Worm (Caenorhabditis elegans): ENCODE results near the gene F29B9.8.
A peak's percentile ranks its signal among the peaks of the same experiment; 100 is the strongest.

F29B9.8 gene

DNA sequence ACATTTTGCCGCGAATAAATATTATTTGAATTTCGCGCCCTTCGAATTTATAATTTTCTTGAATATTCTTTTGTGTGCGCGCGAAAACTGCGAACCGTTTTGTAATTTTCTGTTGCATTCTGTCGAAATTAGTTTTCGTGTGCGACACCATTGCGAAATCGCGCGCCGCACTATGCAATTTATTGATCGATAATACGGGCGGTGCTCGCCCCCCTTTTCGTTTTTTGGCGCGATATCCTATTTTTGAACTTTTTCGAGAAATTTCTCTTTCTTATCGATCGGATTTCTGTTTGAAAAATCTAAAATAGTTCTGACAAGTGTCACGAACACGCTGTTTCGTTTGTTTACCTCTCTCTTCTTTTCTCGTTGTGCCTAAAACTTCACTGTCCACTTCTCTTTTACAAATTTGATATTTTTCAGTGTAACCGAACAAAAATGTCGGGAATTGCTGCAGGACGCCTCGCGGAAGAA is 3.2 kb downstream of the F29B9.8 start, which contains the start of gene ubc-9:
Gene ubc-9 (plus strand): TSS at position 421 of the 471 bp plus-strand sequence.
- TF ChIP-seq ceh-34 (tag; optimal IDR thresholded peaks at IDR 0.05): peak; percentile 22
- no peak for TF ChIP-seq ceh-22 (tag; optimal IDR thresholded peaks at IDR 0.05)
- TF ChIP-seq ttx-3 (tag; optimal IDR thresholded peaks at IDR 0.05): peak; percentile 15
- no peak for TF ChIP-seq lin-11 (tag; optimal IDR thresholded peaks at IDR 0.05)
- peak; percentile 36 for TF ChIP-seq madf-2 (tag; optimal IDR thresholded peaks at IDR 0.05)
- no peak for TF ChIP-seq fkh-6 (tag; optimal IDR thresholded peaks at IDR 0.05)
- TF ChIP-seq unc-55 (GFP tag; optimal IDR thresholded peaks at IDR 0.05): no peak
- no peak for TF ChIP-seq sox-4 (tag; optimal IDR thresholded peaks at IDR 0.05)
- peak; percentile 30 for TF ChIP-seq ceh-18 (tag; optimal IDR thresholded peaks at IDR 0.05)
- TF ChIP-seq ceh-14 (tag; optimal IDR thresholded peaks at IDR 0.05): peak; percentile 35
- no peak for TF ChIP-seq ceh-19 (GFP tag; optimal IDR thresholded peaks at IDR 0.05)
- no peak for TF ChIP-seq dmd-4 (tag; optimal IDR thresholded peaks at IDR 0.05; ENCODE audit: borderline replicate concordance)
- TF ChIP-seq eyg-1 (tag; optimal IDR thresholded peaks at IDR 0.05): no peak
- TF ChIP-seq ceh-48 (tag; optimal IDR thresholded peaks at IDR 0.05): peak; percentile 96
- no peak for TF ChIP-seq C38D4.7 (GFP tag; optimal IDR thresholded peaks at IDR 0.05)
- peak; percentile 60 for TF ChIP-seq ceh-31 (tag; optimal IDR thresholded peaks at IDR 0.05)
- TF ChIP-seq ahr-1 (tag; optimal IDR thresholded peaks at IDR 0.05): no peak
- TF ChIP-seq K02D7.2 (tag; optimal IDR thresholded peaks at IDR 0.05): no peak
- no peak for TF ChIP-seq pag-3 (tag; optimal IDR thresholded peaks at IDR 0.05; ENCODE audit: borderline replicate concordance)
- no peak for TF ChIP-seq syd-9 (tag; optimal IDR thresholded peaks at IDR 0.05)
- no peak for TF ChIP-seq npax-4 (tag; optimal IDR thresholded peaks at IDR 0.05)
- no peak for TF ChIP-seq fax-1 (tag; optimal IDR thresholded peaks at IDR 0.05)
- no peak for TF ChIP-seq K09A11.1 (tag; optimal IDR thresholded peaks at IDR 0.05; ENCODE audit: insufficient read depth)
- TF ChIP-seq hlh-8 (tag; optimal IDR thresholded peaks at IDR 0.05): no peak
- TF ChIP-seq hlh-15 (tag; optimal IDR thresholded peaks at IDR 0.05): no peak
- TF ChIP-seq pat-9 (tag; optimal IDR thresholded peaks at IDR 0.05): no peak
- TF ChIP-seq F13H6.1 (tag; optimal IDR thresholded peaks at IDR 0.05): no peak
- no peak for TF ChIP-seq fkh-10 (GFP tag; optimal IDR thresholded peaks at IDR 0.05)
- peak; percentile 45 for TF ChIP-seq ref-2 (tag; optimal IDR thresholded peaks at IDR 0.05)
- no peak for TF ChIP-seq ceh-30 (tag; optimal IDR thresholded peaks at IDR 0.05)
- TF ChIP-seq nfya-1 (tag; optimal IDR thresholded peaks at IDR 0.05): peak; percentile 42
- no peak for TF ChIP-seq pros-1 (tag; optimal IDR thresholded peaks at IDR 0.05)
- peak; percentile 27 for TF ChIP-seq C08G9.2 (tag; optimal IDR thresholded peaks at IDR 0.05)
- no peak for TF ChIP-seq che-1 (tag; optimal IDR thresholded peaks at IDR 0.05)
- peak; percentile 64 for TF ChIP-seq elt-2 (tag; optimal IDR thresholded peaks at IDR 0.05)
- no peak for TF ChIP-seq pax-1 (tag; optimal IDR thresholded peaks at IDR 0.05)
- TF ChIP-seq nhr-11 (tag; optimal IDR thresholded peaks at IDR 0.05): no peak
- peak; percentile 32 for TF ChIP-seq tbx-2 (tag; optimal IDR thresholded peaks at IDR 0.05)
- TF ChIP-seq mec-3 (tag; optimal IDR thresholded peaks at IDR 0.05; ENCODE audit: borderline replicate concordance): no peak
- TF ChIP-seq ets-4 (tag; optimal IDR thresholded peaks at IDR 0.05): no peak
- TF ChIP-seq T23F11.4 (GFP tag; optimal IDR thresholded peaks at IDR 0.05): no peak
- no peak for TF ChIP-seq lim-6 (tag; optimal IDR thresholded peaks at IDR 0.05)
- no peak for TF ChIP-seq pqm-1 (tag; optimal IDR thresholded peaks at IDR 0.05)
- no peak for TF ChIP-seq dve-1 (tag; optimal IDR thresholded peaks at IDR 0.05)
- no peak for TF ChIP-seq hlh-13 (GFP tag; optimal IDR thresholded peaks at IDR 0.05)
- no peak for TF ChIP-seq ceh-2 (tag; optimal IDR thresholded peaks at IDR 0.05)
- no peak for TF ChIP-seq unc-86 (tag; optimal IDR thresholded peaks at IDR 0.05)
- no peak for TF ChIP-seq gmeb-2 (tag; optimal IDR thresholded peaks at IDR 0.05)
- no peak for TF ChIP-seq ceh-6 (GFP tag; optimal IDR thresholded peaks at IDR 0.05)
- peak; percentile 36 for TF ChIP-seq unc-42 (tag; optimal IDR thresholded peaks at IDR 0.05)
- no peak for TF ChIP-seq pha-4 (tag; optimal IDR thresholded peaks at IDR 0.05)
- TF ChIP-seq sdc-2 (tag; optimal IDR thresholded peaks at IDR 0.05): no peak
